Fruit fly (Drosophila melanogaster): ENCODE data around the gene CG42798.

Gene CG42798

DNA sequence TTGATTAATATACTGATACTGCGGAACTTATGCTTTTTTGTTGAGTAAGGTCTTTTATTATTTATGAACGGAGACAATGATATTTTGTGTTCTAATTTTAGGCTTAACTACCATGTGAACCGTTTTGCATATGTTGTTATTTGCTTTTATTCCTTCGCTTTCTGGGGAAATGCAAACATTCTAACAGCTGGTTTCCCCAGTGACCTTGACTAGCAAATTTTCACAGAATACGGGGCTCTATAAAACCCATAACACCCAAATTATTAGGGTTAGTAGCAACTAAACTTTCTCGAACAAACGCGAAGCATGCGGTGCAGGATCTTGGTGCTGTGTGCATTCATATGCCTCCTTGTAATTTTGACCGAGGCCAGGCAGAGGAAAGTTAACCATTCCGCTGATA is 1.1 kb downstream of the CG42798 start, which contains the start of gene CG17283:
CG17283 (plus strand) TSS at position 301 of the 400 bp plus-strand sequence.
- TF ChIP-seq Rel (GFP tag; optimal IDR thresholded peaks at IDR 0.05) (no peak), Rel (tag; optimal IDR thresholded peaks at IDR 0.05) (no peak), Dfd (GFP tag; optimal IDR thresholded peaks at IDR 0.05) (no peak), Abd-B (GFP tag; optimal IDR thresholded peaks at IDR 0.05) (no peak), br (GFP tag; optimal IDR thresholded peaks at IDR 0.05) (no peak)

DNA sequence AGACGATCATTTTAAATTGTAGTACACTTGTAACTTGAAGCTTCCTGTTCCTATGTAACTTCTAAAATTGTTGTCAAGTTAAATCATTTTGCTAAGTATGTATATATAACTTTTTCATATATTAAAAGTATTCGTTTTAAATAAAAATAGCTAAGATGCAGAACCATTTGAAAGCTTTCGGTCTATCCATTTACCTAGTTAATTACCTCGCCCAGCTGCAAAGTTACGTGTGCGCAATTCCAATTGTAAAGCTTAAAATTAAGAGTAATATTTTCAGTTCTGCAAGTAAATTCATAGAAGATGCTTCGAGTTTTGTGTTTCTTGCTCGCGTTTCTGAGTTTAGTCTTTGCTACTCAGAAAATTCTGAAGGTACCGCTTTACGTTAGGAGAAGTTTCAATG is 2.8 kb downstream of the CG42798 start, which contains the start of gene CG5860:
CG5860 (plus strand) TSS at position 301 of the 400 bp plus-strand sequence.
- TF ChIP-seq h (GFP tag; optimal IDR thresholded peaks at IDR 0.05) (no peak), rgr (GFP tag; optimal IDR thresholded peaks at IDR 0.05) (no peak), Dfd (GFP tag; optimal IDR thresholded peaks at IDR 0.05) (no peak), GATAd (GFP tag; optimal IDR thresholded peaks at IDR 0.05) (no peak), usp (GFP tag; optimal IDR thresholded peaks at IDR 0.05) (no peak), ey (GFP tag; optimal IDR thresholded peaks at IDR 0.05) (no peak), Abd-B (GFP tag; optimal IDR thresholded peaks at IDR 0.05) (no peak), dsf (GFP tag; optimal IDR thresholded peaks at IDR 0.05; ENCODE audit: borderline replicate concordance) (no peak), Jra (GFP tag; optimal IDR thresholded peaks at IDR 0.05) (no peak), brk (GFP tag; optimal IDR thresholded peaks at IDR 0.05) (no peak), CG9705 (GFP tag; optimal IDR thresholded peaks at IDR 0.05) (no peak)

DNA sequence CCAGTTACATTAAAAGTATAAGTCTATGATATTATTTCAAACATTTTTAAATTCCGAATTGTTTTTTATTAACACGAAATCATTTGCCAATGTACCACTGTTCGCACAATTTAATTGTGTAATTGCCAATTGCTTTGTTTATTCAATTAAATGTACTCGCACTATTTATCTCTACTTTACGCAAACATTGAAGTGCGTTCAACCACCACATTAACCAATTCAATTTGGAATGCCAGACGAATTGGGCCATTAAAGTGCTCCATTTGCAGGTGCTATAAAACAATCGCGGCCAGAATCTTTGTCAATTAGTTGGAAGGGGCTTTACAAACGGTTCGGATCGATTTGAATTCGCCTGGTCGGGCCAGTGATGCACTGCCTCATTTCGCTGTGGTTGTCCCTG is 4.3 kb downstream of the CG42798 start, which contains the start of gene CG5863:
CG5863 (plus strand) TSS at position 301 of the 400 bp plus-strand sequence.
- TF ChIP-seq OdsH (GFP tag; optimal IDR thresholded peaks at IDR 0.05) (no peak), CG32264 (GFP tag; optimal IDR thresholded peaks at IDR 0.05) (no peak), ey (GFP tag; optimal IDR thresholded peaks at IDR 0.05) (no peak), Jra (GFP tag; optimal IDR thresholded peaks at IDR 0.05) (no peak), dl (GFP tag; optimal IDR thresholded peaks at IDR 0.05; ENCODE audit: insufficient read depth in 1 of 2, partially characterized antibody in 2 of 2) (no peak), Rel (GFP tag; optimal IDR thresholded peaks at IDR 0.05) (no peak), Rel (tag; optimal IDR thresholded peaks at IDR 0.05) (no peak), fru (GFP tag; optimal IDR thresholded peaks at IDR 0.05) (no peak), br (GFP tag; optimal IDR thresholded peaks at IDR 0.05) (no peak), N (GFP tag; optimal IDR thresholded peaks at IDR 0.05) (no peak), GATAd (GFP tag; optimal IDR thresholded peaks at IDR 0.05) (no peak), CG9705 (GFP tag; optimal IDR thresholded peaks at IDR 0.05) (no peak), woc (GFP tag; optimal IDR thresholded peaks at IDR 0.05) (no peak), CrebA (GFP tag; optimal IDR thresholded peaks at IDR 0.05; ENCODE audit: borderline replicate concordance) (no peak), jim (GFP tag; optimal IDR thresholded peaks at IDR 0.05) (no peak), Myc (optimal IDR thresholded peaks at IDR 0.05) (no peak), sv (GFP tag; optimal IDR thresholded peaks at IDR 0.05) (no peak), brk (GFP tag; optimal IDR thresholded peaks at IDR 0.05) (no peak), Hr83 (GFP tag; optimal IDR thresholded peaks at IDR 0.05; ENCODE audit: poor library complexity, severe bottlenecking) (no peak), Abd-B (GFP tag; optimal IDR thresholded peaks at IDR 0.05) (no peak)

DNA sequence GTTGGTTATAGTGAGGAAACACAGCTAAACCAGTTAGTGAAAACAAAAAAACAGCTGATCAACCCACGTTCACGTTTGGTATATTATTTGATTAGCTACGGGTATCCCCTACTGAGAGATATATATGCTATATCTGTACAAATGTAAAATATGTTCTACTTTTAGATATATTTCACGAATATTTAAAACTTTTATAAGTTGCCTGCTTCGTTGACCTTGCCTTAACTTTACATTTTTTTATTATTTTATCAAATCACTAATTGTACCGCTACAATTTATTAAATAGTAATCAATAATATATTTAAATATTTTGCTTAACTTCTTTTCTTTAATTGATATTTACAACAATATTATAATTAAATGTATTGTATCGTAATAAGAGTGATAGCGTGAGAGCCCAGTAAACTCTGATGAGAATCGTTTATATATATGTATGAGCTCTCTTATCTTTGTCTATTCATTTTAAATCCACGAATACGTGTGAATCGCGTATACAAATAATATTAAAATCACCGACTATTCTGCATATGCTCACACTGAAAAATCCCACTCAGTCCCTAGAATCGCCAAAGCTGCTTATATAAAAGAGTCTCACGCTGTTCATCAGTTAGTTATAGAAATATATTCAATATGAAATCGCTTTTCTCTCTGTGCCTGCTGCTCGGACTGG is 6.1 kb downstream of the CG42798 start, which contains the start of gene CG42821:
CG42821 (plus strand) TSS at position 620 of the 670 bp plus-strand sequence.
- TF ChIP-seq Myc (optimal IDR thresholded peaks at IDR 0.05) = no peak
- TF ChIP-seq OdsH (GFP tag; optimal IDR thresholded peaks at IDR 0.05) = no peak
- no peak for TF ChIP-seq fru (GFP tag; optimal IDR thresholded peaks at IDR 0.05)
- TF ChIP-seq br (GFP tag; optimal IDR thresholded peaks at IDR 0.05) = no peak

DNA sequence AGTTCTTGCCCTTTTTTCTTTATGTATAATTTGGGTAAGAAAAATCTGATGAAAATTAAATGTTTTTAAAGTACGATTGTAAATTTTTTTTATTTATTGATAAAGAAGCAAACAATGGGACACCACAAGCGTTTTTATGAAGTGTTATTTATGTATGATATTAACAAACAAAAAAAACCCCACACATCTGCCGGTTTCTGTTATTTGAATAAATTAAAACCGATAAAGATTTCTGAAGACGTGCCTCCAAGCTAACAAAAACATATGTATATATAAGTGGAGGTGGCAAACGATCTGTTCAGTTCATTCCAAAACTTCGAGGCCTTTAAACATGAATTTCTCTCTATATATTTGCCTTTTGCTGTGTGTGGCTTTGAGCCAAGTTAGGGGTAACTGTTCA is 7.1 kb downstream of the CG42798 start, which contains the start of gene CG42822:
CG42822 (plus strand) TSS at position 301 of the 400 bp plus-strand sequence.
- TF ChIP-seq Rel (GFP tag; optimal IDR thresholded peaks at IDR 0.05) (no peak), Rel (tag; optimal IDR thresholded peaks at IDR 0.05) (no peak), Hr83 (GFP tag; optimal IDR thresholded peaks at IDR 0.05; ENCODE audit: poor library complexity, severe bottlenecking) (no peak), CrebA (GFP tag; optimal IDR thresholded peaks at IDR 0.05; ENCODE audit: borderline replicate concordance) (no peak), Hr78 (GFP tag; optimal IDR thresholded peaks at IDR 0.05) (no peak), psq (GFP tag; optimal IDR thresholded peaks at IDR 0.05) (no peak), CG9705 (GFP tag; optimal IDR thresholded peaks at IDR 0.05) (no peak), sage (GFP tag; optimal IDR thresholded peaks at IDR 0.05) (no peak), Dif (GFP tag; optimal IDR thresholded peaks at IDR 0.05; ENCODE audit: partially characterized antibody) (no peak), br (GFP tag; optimal IDR thresholded peaks at IDR 0.05) (no peak)

Data from whole organism, wandering third instar larva.